Fruit fly (Drosophila melanogaster) S2 (cell line): ENCODE measurements around the gene CG34305.

Experiments used
- CG8478 ChIP-seq: fragments of >200 bp; optimal IDR thresholded peaks from 2 replicates; lab custom pipeline; 2018
- CTCF ChIP-seq, 2 experiments: fragments of >200 bp; optimal IDR thresholded peaks; 2 replicates each; lab custom pipeline; 2018

- TF ChIP-seq CG8478 (lab: Kevin White, UChicago) = no peak
- no peak for TF ChIP-seq CTCF (optimal IDR thresholded peaks at IDR 0.05; lab: Kevin White, UChicago)
Measured at dm6 chr3R:4251241-4251640, 8.3 kb upstream of the CG34305 start, which contains the start of gene TwdlG.
